Fruit fly (Drosophila melanogaster) whole organism, wandering third instar larva: ENCODE data around the gene CG7506.

Experiments
- Abd-B ChIP-seq: fragments of >200 bp; optimal IDR thresholded peaks from 2 replicates; lab custom pipeline; 2017; ENCODE audit warnings: missing biosample characterization, missing genetic modification characterization
- Dif ChIP-seq: fragments of 200-275, 200-300 bp; sonication (Bioruptor generic); optimal IDR thresholded peaks from 2 replicates; lab custom pipeline; 2018; ENCODE audit warnings: missing biosample characterization, missing genetic modification characterization; ENCODE audit not compliant: partially characterized antibody
- HLH106 ChIP-seq: fragments of 200-800 bp; optimal IDR thresholded peaks from 3 replicates; lab custom pipeline; 2019; ENCODE audit warnings: missing biosample characterization, mild to moderate bottlenecking, missing genetic modification characterization, moderate library complexity
- Hr78 ChIP-seq: fragments of >200 bp; optimal IDR thresholded peaks from 2 replicates; lab custom pipeline; 2017; ENCODE audit warnings: missing biosample characterization, missing genetic modification characterization
- Hr83 ChIP-seq: fragments of 200-300 bp; sonication (Bioruptor generic); optimal IDR thresholded peaks from 2 replicates; lab custom pipeline; 2016; ENCODE audit warnings: missing biosample characterization, mild to moderate bottlenecking, missing genetic modification characterization, moderate library complexity; ENCODE audit not compliant: poor library complexity, severe bottlenecking
- Myc ChIP-seq: fragments of >200 bp; optimal IDR thresholded peaks from 2 replicates; lab custom pipeline; 2017
- Vsx2 ChIP-seq: fragments of 200-300, 225-300 bp; sonication (Bioruptor generic); optimal IDR thresholded peaks from 2 replicates; lab custom pipeline; 2018; ENCODE audit warnings: missing biosample characterization, missing genetic modification characterization; ENCODE audit not compliant: partially characterized antibody
- ey ChIP-seq: fragments of 200-800 bp; sonication (Bioruptor generic); optimal IDR thresholded peaks from 2 replicates; lab custom pipeline; 2016; ENCODE audit warnings: missing biosample characterization, missing genetic modification characterization
- fru ChIP-seq: fragments of 200-800 bp; sonication (Bioruptor generic); optimal IDR thresholded peaks from 3 replicates; lab custom pipeline; 2016; ENCODE audit warnings: missing biosample characterization, mild to moderate bottlenecking, missing genetic modification characterization
- h ChIP-seq: fragments of 200-800 bp; sonication (Bioruptor generic); optimal IDR thresholded peaks from 3 replicates; lab custom pipeline; 2016; ENCODE audit warnings: missing biosample characterization, mild to moderate bottlenecking, missing genetic modification characterization
- jim ChIP-seq: fragments of 175-275, 200-325 bp; sonication (Bioruptor generic); optimal IDR thresholded peaks from 2 replicates; lab custom pipeline; 2016; ENCODE audit warnings: missing biosample characterization, mild to moderate bottlenecking, missing genetic modification characterization
- psq ChIP-seq: fragments of 200-800 bp; sonication (Bioruptor generic); optimal IDR thresholded peaks from 3 replicates; lab custom pipeline; 2017; ENCODE audit warnings: missing biosample characterization, mild to moderate bottlenecking, missing genetic modification characterization, moderate library complexity
- sage ChIP-seq: fragments of 200-800 bp; sonication (Bioruptor generic); optimal IDR thresholded peaks from 2 replicates; lab custom pipeline; 2016; ENCODE audit warnings: missing biosample characterization, mild to moderate bottlenecking, missing genetic modification characterization
- woc ChIP-seq: sonication (Bioruptor generic); optimal IDR thresholded peaks from 2 replicates; lab custom pipeline; 2016; ENCODE audit warnings: missing biosample characterization, mild to moderate bottlenecking, missing genetic modification characterization

dm6 chr3L:7604863-7605262 is 36.6 kb downstream of the CG7506 start:
- TF ChIP-seq Vsx2 (GFP tag; lab: Kevin White, UChicago) (no peak), Abd-B (GFP tag; lab: Kevin White, UChicago) (no peak), psq (GFP tag; lab: Kevin White, UChicago) (no peak), woc (GFP tag; lab: Kevin White, UChicago) (no peak), ey (no peak), jim (no peak), Myc (lab: Kevin White, UChicago) (no peak), HLH106 (tag; lab: Kevin White, UChicago) (no peak), sage (no peak), h (GFP tag; lab: Kevin White, UChicago) (no peak), fru (no peak), Hr83 (no peak), Dif (no peak), Hr78 (GFP tag; lab: Kevin White, UChicago) (no peak)
